Fruit fly (Drosophila melanogaster): ENCODE data around the gene Nmdar2.

- no peak for TF ChIP-seq Dll (optimal IDR thresholded peaks at IDR 0.05)
- TF ChIP-seq pan (optimal IDR thresholded peaks at IDR 0.05): no peak
- TF ChIP-seq psq (optimal IDR thresholded peaks at IDR 0.05): no peak
- no peak for TF ChIP-seq usp (GFP tag; optimal IDR thresholded peaks at IDR 0.05)
Observed at dm6 chrX:1464033-1464432, 43.6 kb downstream of the Nmdar2 start, which contains the start of gene Ns3.
